Fruit fly (Drosophila melanogaster) S2 (cell line): ENCODE results near the gene CG2924.

Source experiments
- CG8478 ChIP-seq: fragments of >200 bp; optimal IDR thresholded peaks from 2 replicates; lab custom pipeline; 2018
- CTCF ChIP-seq, 2 experiments: fragments of >200 bp; optimal IDR thresholded peaks; 2 replicates each; lab custom pipeline; 2018

The CG2924 gene

DNA sequence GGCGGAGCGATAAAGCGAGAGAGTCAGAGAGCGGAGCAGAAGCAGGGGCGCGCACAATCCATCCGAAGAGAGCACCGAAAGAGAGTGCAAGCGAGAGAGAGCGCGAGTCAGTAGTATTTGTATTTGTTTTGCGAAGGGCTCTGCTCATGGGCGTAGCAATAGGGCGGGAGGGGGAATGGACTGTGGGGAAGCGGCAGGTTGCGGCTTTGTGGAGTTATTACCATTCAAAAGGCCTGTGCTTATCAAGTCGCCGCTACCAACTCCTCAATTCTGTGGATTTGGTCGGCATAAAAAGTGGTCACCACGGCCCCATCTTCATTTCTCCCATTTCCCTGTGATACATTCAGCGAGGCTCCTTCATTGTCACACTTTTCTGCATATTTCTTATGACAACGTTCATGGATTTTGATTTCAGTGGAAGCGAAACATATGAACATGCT, 30.5 kb upstream of the CG2924 start:
- TF ChIP-seq CTCF (optimal IDR thresholded peaks at IDR 0.05; lab: Kevin White, UChicago): no peak
- TF ChIP-seq CG8478: no peak

DNA sequence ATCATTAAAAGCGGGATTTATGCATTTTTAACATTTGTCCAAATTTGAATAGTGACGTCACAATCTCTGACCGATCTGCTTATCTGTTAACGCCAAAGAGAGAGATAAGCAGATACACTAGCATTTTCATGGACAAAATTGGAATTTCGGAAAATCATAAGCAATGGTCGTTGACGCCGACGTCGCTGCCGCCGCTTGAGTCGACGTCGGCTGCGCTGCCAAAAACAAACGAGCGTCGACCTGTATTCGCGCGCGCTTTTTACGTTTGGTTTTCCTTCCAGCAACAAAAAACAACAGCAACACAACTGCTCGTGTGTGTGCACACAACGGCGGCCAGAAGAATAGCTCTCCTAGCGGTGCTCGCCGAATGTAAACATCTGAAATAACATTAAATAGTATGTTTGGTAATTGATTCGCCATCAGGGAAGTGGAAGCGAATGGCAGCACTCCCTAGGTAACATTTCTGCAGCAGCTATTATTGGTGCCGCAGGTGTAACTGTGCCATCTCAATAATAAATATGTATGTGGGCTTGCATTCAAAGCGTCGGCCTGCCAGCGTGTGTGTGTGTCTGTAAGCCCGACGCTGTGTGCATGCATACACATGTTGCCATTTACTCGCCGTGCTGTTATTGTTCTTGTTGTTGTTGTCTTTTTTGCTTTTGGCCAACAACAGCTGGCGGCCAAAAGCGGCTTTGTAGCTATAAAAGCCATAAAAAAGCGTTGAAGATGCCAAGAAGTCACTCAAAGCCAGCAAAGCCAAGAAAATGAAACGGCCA, 29.9 kb upstream of the CG2924 start:
- no peak for TF ChIP-seq CG8478
- no peak for TF ChIP-seq CTCF (optimal IDR thresholded peaks at IDR 0.05; lab: Kevin White, UChicago)

DNA sequence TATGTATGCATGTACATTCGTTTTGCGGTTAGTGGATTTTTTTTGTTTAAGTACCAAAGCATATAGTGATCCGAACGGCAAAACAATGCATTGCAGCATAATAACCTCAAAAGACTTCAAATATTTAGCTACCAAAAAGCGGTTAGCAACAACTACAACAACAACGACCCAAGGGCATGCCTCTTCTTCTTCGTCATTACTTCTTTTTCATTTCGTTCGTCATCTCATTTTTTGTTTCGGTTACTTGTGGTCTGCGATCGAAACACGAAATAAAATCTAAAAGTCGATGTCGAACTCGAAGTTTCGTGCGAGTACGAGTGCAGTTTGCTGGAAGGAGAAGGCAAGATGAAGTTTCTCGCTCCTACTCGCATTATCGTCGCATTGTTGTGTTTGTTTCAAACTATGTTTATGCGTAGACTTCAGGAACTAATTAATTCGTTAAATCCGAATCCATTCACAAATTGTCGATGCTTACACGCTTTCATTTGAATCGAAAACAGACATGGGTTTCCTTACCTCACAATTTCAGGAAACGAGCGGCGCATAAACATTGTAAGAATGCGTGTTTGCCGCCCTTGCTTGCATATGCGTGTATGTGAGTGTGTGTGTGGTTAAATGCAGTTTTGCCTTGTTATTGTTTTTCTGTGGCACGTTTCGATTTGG, 28.3 kb upstream of the CG2924 start:
- TF ChIP-seq CTCF (optimal IDR thresholded peaks at IDR 0.05; lab: Kevin White, UChicago) (no peak), CG8478 (no peak)

dm6 chrX:2297428-2298200, 27.1 kb upstream of the CG2924 start:
- no peak for TF ChIP-seq CG8478
- no peak for TF ChIP-seq CTCF (optimal IDR thresholded peaks at IDR 0.05; lab: Kevin White, UChicago)

dm6 chrX:2296230-2297044, 25.9 kb upstream of the CG2924 start:
- TF ChIP-seq CTCF (optimal IDR thresholded peaks at IDR 0.05; lab: Kevin White, UChicago) (no peak), CG8478 (no peak)

- TF ChIP-seq CG8478 (no peak), CTCF (optimal IDR thresholded peaks at IDR 0.05; lab: Kevin White, UChicago) (no peak)
Measured at dm6 chrX:2295435-2296229, 25.1 kb upstream of the CG2924 start, which contains the start of gene Raf. TSS of gene Raf (plus strand) at chrX:2295466.

DNA sequence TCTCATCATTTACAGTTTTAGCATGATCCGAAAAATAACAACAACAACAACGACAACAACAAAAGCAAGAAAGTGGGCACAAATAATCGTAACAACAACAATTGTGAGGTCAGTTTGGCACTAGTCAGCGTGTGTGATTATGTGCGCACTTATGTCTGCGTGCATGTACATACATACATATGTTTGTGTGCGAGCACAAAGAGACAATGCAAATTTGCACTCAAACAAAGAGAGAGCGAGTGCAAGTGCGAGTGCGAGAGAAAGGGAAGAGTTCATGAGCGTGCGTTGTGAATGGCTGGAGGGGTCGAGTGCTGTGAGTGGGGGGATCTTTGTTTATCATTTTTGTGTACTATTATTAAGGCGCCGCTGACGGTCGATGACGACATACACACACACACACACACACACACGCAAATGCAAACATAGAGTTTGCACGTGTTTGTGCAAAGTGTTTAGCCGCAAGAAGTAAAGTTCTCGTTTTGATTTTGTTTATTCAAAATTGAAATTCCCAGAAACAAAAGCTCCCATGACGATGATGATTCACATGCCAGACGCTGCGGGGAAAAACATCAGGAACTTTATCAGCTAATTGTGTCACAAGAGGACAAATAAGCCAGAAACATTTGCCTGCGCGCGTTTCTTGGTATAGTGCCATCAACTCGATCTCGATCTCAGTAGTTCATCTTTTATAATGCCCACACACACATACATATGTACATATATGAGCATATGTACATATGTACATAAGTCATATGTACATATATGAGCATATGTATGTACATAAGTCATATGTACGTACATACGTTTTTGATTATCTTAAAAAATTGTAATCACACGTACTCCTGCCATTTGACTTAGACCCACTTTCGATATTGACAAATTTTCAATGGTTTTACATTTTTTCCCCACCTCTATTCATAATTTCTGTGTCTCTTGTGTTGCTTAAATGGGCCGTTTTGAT, 24.2 kb upstream of the CG2924 start:
- TF ChIP-seq CTCF (optimal IDR thresholded peaks at IDR 0.05; lab: Kevin White, UChicago) (no peak), CG8478 (no peak)

dm6 chrX:2293294-2293988, 22.9 kb upstream of the CG2924 start, which contains the start of gene CG2865:
TSS of gene CG2865 (minus strand) at chrX:2293411.
- TF ChIP-seq CTCF (optimal IDR thresholded peaks at IDR 0.05; lab: Kevin White, UChicago): no peak
- TF ChIP-seq CG8478: no peak

DNA sequence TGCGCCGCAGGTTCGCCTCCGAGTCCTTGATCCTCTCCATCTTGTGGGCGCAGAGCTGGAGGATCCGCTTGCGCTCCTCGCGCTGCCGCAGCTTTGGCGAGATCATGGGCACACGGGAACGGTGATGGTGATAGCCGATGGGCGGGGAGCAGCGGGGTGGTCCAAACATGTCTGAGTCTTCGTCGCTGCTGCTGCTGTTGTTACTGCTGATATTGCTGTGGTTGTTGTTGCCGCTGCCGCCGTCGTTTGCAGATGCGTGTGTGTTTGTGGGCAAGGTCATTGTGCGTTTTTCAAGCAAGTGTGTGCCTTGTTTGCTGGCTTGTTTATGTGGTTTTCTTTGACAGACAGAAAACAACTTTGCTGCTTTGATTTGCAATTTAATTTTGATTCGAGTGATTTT, 21.8 kb upstream of the CG2924 start:
- TF ChIP-seq CTCF (optimal IDR thresholded peaks at IDR 0.05; lab: Kevin White, UChicago) (no peak), CG8478 (no peak)

dm6 chrX:2291023-2291422, 20.5 kb upstream of the CG2924 start:
- TF ChIP-seq CTCF (optimal IDR thresholded peaks at IDR 0.05; lab: Kevin White, UChicago) (no peak), CG8478 (no peak)

dm6 chrX:2289134-2289533, 18.6 kb upstream of the CG2924 start:
- TF ChIP-seq CTCF (optimal IDR thresholded peaks at IDR 0.05; lab: Kevin White, UChicago): no peak
- TF ChIP-seq CG8478: no peak

DNA sequence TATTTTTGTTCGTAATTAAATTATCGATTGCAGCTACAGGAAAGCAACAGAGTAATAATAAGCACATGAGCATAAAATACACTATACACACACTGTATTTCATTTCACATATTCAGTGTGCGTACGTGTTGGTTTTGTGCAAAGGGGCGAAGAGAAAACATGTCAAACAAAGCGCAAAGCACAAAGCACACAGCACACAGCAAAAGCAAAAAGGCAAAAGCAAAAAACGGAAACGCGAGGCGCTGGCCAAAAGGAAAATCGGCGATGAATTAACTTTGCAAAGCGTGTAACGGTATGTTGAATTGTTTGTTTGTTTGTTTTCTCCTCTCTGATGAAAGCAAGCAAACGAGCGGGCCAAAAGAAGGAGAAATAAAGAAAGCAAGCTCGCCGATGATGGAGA, 17.8 kb upstream of the CG2924 start:
- TF ChIP-seq CG8478 (no peak), CTCF (optimal IDR thresholded peaks at IDR 0.05; lab: Kevin White, UChicago) (no peak)
